Worm (Caenorhabditis elegans) whole organism, L4/young adult: ENCODE data around the gene aco-2.

ENCODE experiments used
- W03F9.2 ChIP-seq: fragments of 150-350 bp; optimal IDR thresholded peaks from 2 replicates; lab custom pipeline; 2014; ENCODE audit warnings: missing biosample characterization, missing genetic modification characterization
- dao-5 ChIP-seq: sonication (generic microtip); optimal IDR thresholded peaks from 2 replicates; lab custom pipeline; 2016; ENCODE audit warnings: missing genotype, missing genetic modification characterization, moderate library complexity, missing compliant biosample characterization
- him-1 ChIP-seq: sonication (generic microtip); optimal IDR thresholded peaks from 2 replicates; lab custom pipeline; 2016; ENCODE audit warnings: missing genotype, missing genetic modification reagents, missing genetic modification characterization, missing compliant biosample characterization

DNA sequence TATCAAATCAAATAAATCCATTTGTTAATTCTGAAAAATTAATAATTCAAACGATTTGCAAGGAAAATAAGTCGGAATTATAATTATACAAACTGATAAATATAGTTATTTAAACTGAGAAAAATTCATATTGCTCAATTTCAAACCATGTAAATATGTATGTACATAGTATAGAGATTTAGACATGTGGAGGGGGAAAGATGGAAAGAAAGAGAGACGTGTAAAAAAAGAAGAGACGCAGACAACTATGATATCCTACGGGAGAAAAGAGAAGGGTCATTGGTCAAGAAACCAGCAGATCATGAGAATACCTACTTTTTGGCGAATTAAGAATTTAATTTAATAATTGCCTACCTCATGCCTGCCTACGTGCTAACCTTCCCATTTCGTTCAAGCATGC is 15.4 kb upstream of the aco-2 start, which contains the start of gene C29E4.11:
- TF ChIP-seq him-1, result no peak
- TF ChIP-seq W03F9.2, result no peak
- TF ChIP-seq dao-5 (tag; lab: Kevin White, UChicago), result no peak
